Fruit fly (Drosophila melanogaster) whole organism, embryonic: Measurements from ENCODE around the gene fd96Ca.
A peak's percentile ranks its signal among the peaks of the same experiment; 100 is the strongest.

Source experiments
- BEAF-32 ChIP-seq: fragments of 200-800 bp; sonication (Bioruptor generic); optimal IDR thresholded peaks from 3 replicates; lab custom pipeline; 2017; ENCODE audit warnings: missing biosample characterization, missing genetic modification characterization, mild to moderate bottlenecking, moderate library complexity, missing genetic modification reagents
- CG14860 ChIP-seq: fragments of 200-800 bp; sonication (Bioruptor generic); IDR thresholded peaks from 3 replicates; pipeline ENCODE4 v1.3.6; 2022; ENCODE audit warnings: missing biosample characterization, missing genetic modification characterization; ENCODE audit not compliant: partially characterized antibody
- CG15514 ChIP-seq: fragments of 200-800 bp; sonication (Bioruptor generic); optimal IDR thresholded peaks from 3 replicates; lab custom pipeline; 2017; ENCODE audit warnings: missing biosample characterization, missing genetic modification characterization, mild to moderate bottlenecking, moderate library complexity, missing genetic modification reagents
- CG16779 ChIP-seq: fragments of 200-800 bp; sonication (Bioruptor generic); IDR thresholded peaks from 2 replicates; pipeline ENCODE4 v1.3.6; 2022; ENCODE audit warnings: missing biosample characterization, missing genetic modification characterization
- CG16813 ChIP-seq: fragments of 200-800 bp; sonication (Bioruptor generic); IDR thresholded peaks from 3 replicates; pipeline ENCODE4 v1.3.6; 2022; ENCODE audit warnings: missing biosample characterization, missing genetic modification characterization; ENCODE audit not compliant: partially characterized antibody
- CG17829 ChIP-seq: fragments of 200-800 bp; optimal IDR thresholded peaks from 2 replicates; lab custom pipeline; 2019; ENCODE audit warnings: missing biosample characterization, mild to moderate bottlenecking, missing genetic modification characterization, moderate library complexity
- CG18262 ChIP-seq: fragments of 200-800 bp; optimal IDR thresholded peaks from 3 replicates; lab custom pipeline; 2019; ENCODE audit warnings: missing biosample characterization, mild to moderate bottlenecking, missing genetic modification characterization, moderate library complexity
- CG18619 ChIP-seq: fragments of 200-800 bp; sonication (Bioruptor generic); optimal IDR thresholded peaks from 3 replicates; lab custom pipeline; 2017; ENCODE audit warnings: missing biosample characterization, mild to moderate bottlenecking, missing genetic modification characterization
- CG2202 ChIP-seq: fragments of 200-800 bp; sonication (Bioruptor generic); optimal IDR thresholded peaks from 2 replicates; lab custom pipeline; 2018; ENCODE audit warnings: missing biosample characterization, mild to moderate bottlenecking, missing genetic modification characterization
- CG31224 ChIP-seq: fragments of 200-800 bp; sonication (Bioruptor generic); IDR thresholded peaks from 2 replicates; pipeline ENCODE4 v1.3.6; 2022; ENCODE audit warnings: missing biosample characterization, missing genetic modification characterization
- CG3163 ChIP-seq: fragments of 200-800 bp; sonication (Bioruptor generic); optimal IDR thresholded peaks from 3 replicates; lab custom pipeline; 2016; ENCODE audit warnings: missing biosample characterization, missing genetic modification characterization
- CG33557 ChIP-seq: fragments of 200-800 bp; sonication (Bioruptor generic); optimal IDR thresholded peaks from 2 replicates; lab custom pipeline; 2019; ENCODE audit warnings: missing biosample characterization, mild to moderate bottlenecking, missing genetic modification characterization, moderate library complexity
- CG4424 ChIP-seq: fragments of 200-800 bp; sonication (Bioruptor generic); optimal IDR thresholded peaks from 3 replicates; lab custom pipeline; 2016; ENCODE audit warnings: missing biosample characterization, missing genetic modification characterization
- CG4617 ChIP-seq: fragments of 200-800 bp; sonication (Bioruptor generic); optimal IDR thresholded peaks from 3 replicates; lab custom pipeline; 2016; ENCODE audit warnings: missing biosample characterization, missing genetic modification characterization, borderline replicate concordance
- CG5180 ChIP-seq: fragments of 200-800 bp; sonication (Bioruptor generic); optimal IDR thresholded peaks from 3 replicates; lab custom pipeline; 2017; ENCODE audit warnings: missing biosample characterization, missing genetic modification characterization, mild to moderate bottlenecking, moderate library complexity, missing genetic modification reagents
- CG6854 ChIP-seq: fragments of 200-800 bp; sonication (Bioruptor generic); optimal IDR thresholded peaks from 3 replicates; lab custom pipeline; 2017; ENCODE audit warnings: missing biosample characterization, mild to moderate bottlenecking, missing genetic modification characterization
- CG7271 ChIP-seq: fragments of 200-800 bp; sonication (Bioruptor generic); optimal IDR thresholded peaks from 2 replicates; lab custom pipeline; 2018; ENCODE audit warnings: missing biosample characterization, mild to moderate bottlenecking, missing genetic modification characterization, moderate library complexity
- CG7963 ChIP-seq: fragments of 200-800 bp; sonication (Bioruptor generic); IDR thresholded peaks from 3 replicates; pipeline ENCODE4 v1.3.6; 2022; ENCODE audit warnings: missing biosample characterization, missing genetic modification characterization; ENCODE audit not compliant: partially characterized antibody
- CG8765 ChIP-seq: fragments of 200-800 bp; sonication (Bioruptor generic); IDR thresholded peaks from 2 replicates; pipeline ENCODE4 v1.3.6; 2022; ENCODE audit warnings: missing biosample characterization, missing genetic modification characterization
- CG9817 ChIP-seq: fragments of 200-800 bp; sonication (Bioruptor generic); optimal IDR thresholded peaks from 2 replicates; lab custom pipeline; 2018; ENCODE audit warnings: missing biosample characterization, mild to moderate bottlenecking, missing genetic modification characterization, moderate library complexity
- ERR ChIP-seq: fragments of 200-800 bp; sonication (Bioruptor generic); optimal IDR thresholded peaks from 2 replicates; lab custom pipeline; 2016; ENCODE audit warnings: missing biosample characterization, missing genetic modification characterization
- Fer3 ChIP-seq: fragments of 200-800 bp; sonication (Bioruptor generic); optimal IDR thresholded peaks from 2 replicates; lab custom pipeline; 2018; ENCODE audit warnings: missing biosample characterization, mild to moderate bottlenecking, missing genetic modification characterization, moderate library complexity
- HLH4C ChIP-seq: fragments of 200-800 bp; sonication (Bioruptor generic); IDR thresholded peaks from 3 replicates; pipeline ENCODE4 v1.3.6; 2022; ENCODE audit warnings: missing biosample characterization, missing genetic modification characterization; ENCODE audit not compliant: partially characterized antibody
- Hr39 ChIP-seq: fragments of >200 bp; optimal IDR thresholded peaks from 2 replicates; lab custom pipeline; 2017
- Jarid2 ChIP-seq: fragments of 200-800 bp; sonication (Bioruptor generic); optimal IDR thresholded peaks from 3 replicates; lab custom pipeline; 2017; ENCODE audit warnings: mild to moderate bottlenecking, missing biosample characterization, missing genetic modification reagents, missing genetic modification characterization
- Lhr ChIP-seq: fragments of 200-800 bp; sonication (Bioruptor generic); optimal IDR thresholded peaks from 3 replicates; lab custom pipeline; 2017; ENCODE audit warnings: mild to moderate bottlenecking, missing biosample characterization, missing genetic modification reagents, missing genetic modification characterization
- Mad ChIP-seq: fragments of 200-800 bp; sonication (Bioruptor generic); optimal IDR thresholded peaks from 2 replicates; lab custom pipeline; 2016; ENCODE audit warnings: missing biosample characterization, missing genetic modification characterization
- Optix ChIP-seq: fragments of 200-800 bp; sonication (Bioruptor generic); IDR thresholded peaks from 3 replicates; pipeline ENCODE4 v1.3.6; 2022; ENCODE audit warnings: missing biosample characterization, missing genetic modification characterization
- Usf ChIP-seq: fragments of 200-800 bp; sonication (Bioruptor generic); optimal IDR thresholded peaks from 2 replicates; lab custom pipeline; 2017; ENCODE audit warnings: missing genotype, missing biosample characterization, missing genetic modification characterization
- Vsx1 ChIP-seq: fragments of 200-800 bp; sonication (Bioruptor generic); optimal IDR thresholded peaks from 2 replicates; lab custom pipeline; 2017; ENCODE audit warnings: missing biosample characterization, mild to moderate bottlenecking, missing genetic modification characterization, missing genetic modification reagents
- abd-A ChIP-seq: fragments of 200-800 bp; sonication (Bioruptor generic); optimal IDR thresholded peaks from 3 replicates; lab custom pipeline; 2019; ENCODE audit warnings: missing biosample characterization, mild to moderate bottlenecking, missing genetic modification characterization, moderate library complexity
- ap ChIP-seq: fragments of 200-800 bp; sonication (Bioruptor generic); IDR thresholded peaks from 2 replicates; pipeline ENCODE4 v1.3.6; 2022; ENCODE audit warnings: missing biosample characterization, missing genetic modification characterization
- br ChIP-seq: fragments of >200 bp; optimal IDR thresholded peaks from 2 replicates; lab custom pipeline; 2017
- bsh ChIP-seq, 2 experiments: fragments of 200-800 bp; sonication (Bioruptor generic); optimal IDR thresholded peaks; 2 replicates each; lab custom pipeline; 2017 to 2018; ENCODE audit warnings: mild to moderate bottlenecking in 2 of 2, missing biosample characterization in 2 of 2, missing genetic modification characterization in 2 of 2, moderate library complexity in 1 of 2
- ems ChIP-seq: fragments of 200-800 bp; sonication (Bioruptor generic); optimal IDR thresholded peaks from 3 replicates; lab custom pipeline; 2016; ENCODE audit warnings: missing biosample characterization, missing genetic modification characterization
- eve ChIP-seq, 2 experiments: fragments of >200 bp; optimal IDR thresholded peaks; 2 replicates each; lab custom pipeline; 2017; ENCODE audit warnings: missing biosample characterization in 2 of 2, missing genetic modification characterization in 2 of 2
- eyg ChIP-seq: fragments of 200-800 bp; sonication (Bioruptor generic); optimal IDR thresholded peaks from 3 replicates; lab custom pipeline; 2016; ENCODE audit warnings: missing biosample characterization, missing genetic modification characterization
- fd64A ChIP-seq: fragments of 200-800 bp; sonication (Bioruptor generic); optimal IDR thresholded peaks from 3 replicates; lab custom pipeline; 2018; ENCODE audit warnings: missing biosample characterization, mild to moderate bottlenecking, missing genetic modification characterization
- knrl ChIP-seq: fragments of 200-800 bp; sonication (Bioruptor generic); IDR thresholded peaks from 3 replicates; pipeline ENCODE4 v1.3.6; 2022; ENCODE audit warnings: missing biosample characterization, missing genetic modification characterization; ENCODE audit not compliant: partially characterized antibody
- lilli ChIP-seq: fragments of 200-800 bp; sonication (Bioruptor generic); optimal IDR thresholded peaks from 3 replicates; lab custom pipeline; 2016; ENCODE audit warnings: missing biosample characterization, missing genetic modification characterization
- lov ChIP-seq, 2 experiments: fragments of 200-800 bp in 1 of 2; fragments of >200 bp in 1 of 2; sonication (Bioruptor generic) in 1 of 2; IDR thresholded peaks in 1 of 2; optimal IDR thresholded peaks in 1 of 2; 2 replicates in 1 of 2; 3 replicates in 1 of 2; pipeline versions ENCODE4 v1.3.6 to Lab custom; 2017 to 2022; ENCODE audit warnings: missing biosample characterization in 1 of 2, missing genetic modification characterization in 1 of 2
- onecut ChIP-seq: fragments of 200-800 bp; sonication (Bioruptor generic); IDR thresholded peaks from 2 replicates; pipeline ENCODE4 v1.3.6; 2022; ENCODE audit warnings: missing biosample characterization, missing genetic modification characterization
- otp ChIP-seq: fragments of 200-800 bp; sonication (Bioruptor generic); IDR thresholded peaks from 3 replicates; pipeline ENCODE4, ENCODE4 v1.3.6; 2022; ENCODE audit warnings: missing biosample characterization, missing genetic modification characterization
- pan ChIP-seq, 4 experiments: fragments of >200 bp in 3 of 4; fragments of 200-800 bp in 1 of 4; sonication (Bioruptor generic) in 1 of 4; optimal IDR thresholded peaks in 3 of 4; IDR thresholded peaks in 1 of 4; 2 replicates each; pipeline versions ENCODE4 v1.3.6 to Lab custom; 2017 to 2022; ENCODE audit warnings: missing biosample characterization in 2 of 4, missing genetic modification characterization in 2 of 4, mixed read lengths in 1 of 4
- phol ChIP-seq: fragments of 200-800 bp; sonication (Bioruptor generic); optimal IDR thresholded peaks from 3 replicates; lab custom pipeline; 2018; ENCODE audit warnings: missing biosample characterization, mild to moderate bottlenecking, missing genetic modification characterization, moderate library complexity
- row ChIP-seq: fragments of 200-800 bp; sonication (Bioruptor generic); IDR thresholded peaks from 3 replicates; pipeline ENCODE4 v1.3.6; 2022; ENCODE audit warnings: missing biosample characterization, missing genetic modification characterization
- tin ChIP-seq: fragments of 200-800 bp; sonication (Bioruptor generic); optimal IDR thresholded peaks from 3 replicates; lab custom pipeline; 2016; ENCODE audit warnings: missing biosample characterization, missing genetic modification characterization
- vfl ChIP-seq: fragments of 200-800 bp; sonication (Bioruptor generic); optimal IDR thresholded peaks from 2 replicates; lab custom pipeline; 2016; ENCODE audit warnings: missing biosample characterization, missing genetic modification characterization
- vnd ChIP-seq: fragments of 200-800 bp; sonication (Bioruptor generic); IDR thresholded peaks from 3 replicates; pipeline ENCODE4 v1.3.6; 2022; ENCODE audit warnings: missing biosample characterization, missing genetic modification characterization; ENCODE audit not compliant: partially characterized antibody

The fd96Ca gene

DNA sequence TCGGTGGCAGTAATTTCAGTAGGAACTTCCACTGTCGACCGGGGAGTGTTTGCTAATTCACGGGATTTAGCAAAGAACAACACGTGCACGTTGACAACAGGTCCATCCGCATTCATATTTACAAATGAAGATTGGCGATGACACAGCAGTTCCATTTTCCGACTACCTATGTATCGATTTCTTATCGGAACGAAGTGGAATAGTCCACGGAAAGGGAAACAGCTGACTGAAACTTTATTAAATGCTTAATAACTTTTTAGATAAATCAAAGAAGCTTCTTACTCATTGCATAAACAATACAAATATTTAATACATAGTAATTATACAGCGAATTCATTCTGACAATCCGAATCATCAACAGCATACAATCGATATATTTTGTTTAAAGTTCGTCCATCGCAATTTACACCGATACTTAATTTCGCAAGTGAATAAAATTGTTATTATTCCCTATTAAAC is 44.8 kb downstream of the fd96Ca start, which contains the start of the genes Mocs2A, Mocs2B and Clbn (continued):
- TF ChIP-seq lilli (no peak), vnd (GFP tag; lab: Robert Waterston, UW) (peak; percentile 79), bsh (GFP tag; optimal IDR thresholded peaks at IDR 0.05; lab: Kevin White, UChicago) (no peak), abd-A (tag; lab: Kevin White, UChicago) (no peak), CG7271 (no peak), Hr39 (no peak), fd64A (GFP tag; lab: Kevin White, UChicago) (no peak), HLH4C (GFP tag; lab: Robert Waterston, UW) (peak; percentile 77), CG14860 (GFP tag; lab: Robert Waterston, UW) (peak; percentile 75), ap (GFP tag; lab: Robert Waterston, UW) (no peak), CG31224 (GFP tag; lab: Robert Waterston, UW) (no peak), eve (GFP tag; optimal IDR thresholded peaks at IDR 0.05; lab: Kevin White, UChicago) (no peak), phol (peak; percentile 9), Jarid2 (GFP tag; lab: Kevin White, UChicago) (peak; percentile 47), onecut (GFP tag; lab: Robert Waterston, UW) (no peak), lov (optimal IDR thresholded peaks at IDR 0.05; lab: Kevin White, UChicago) (no peak), lov (GFP tag; IDR thresholded peaks at IDR 0.05; lab: Robert Waterston, UW) (no peak), CG6854 (no peak), CG16813 (peak; percentile 82), br (no peak), CG5180 (no peak), CG4424 (GFP tag; lab: Kevin White, UChicago) (no peak), vfl (GFP tag; lab: Kevin White, UChicago) (no peak), Vsx1 (no peak), CG18619 (GFP tag; lab: Kevin White, UChicago) (no peak), CG17829 (peak; percentile 12), Mad (GFP tag; lab: Kevin White, UChicago) (no peak), CG3163 (GFP tag; lab: Kevin White, UChicago) (no peak), otp (GFP tag; lab: Robert Waterston, UW) (no peak), CG7963 (GFP tag; lab: Robert Waterston, UW) (peak; percentile 57; the same call in 1 of the 3 replicates), BEAF-32 (peak; percentile 75), CG16779 (no peak), CG2202 (tag; lab: Kevin White, UChicago) (no peak), pan (optimal IDR thresholded peaks at IDR 0.05; lab: Kevin White, UChicago) (no peak), pan (GFP tag; optimal IDR thresholded peaks at IDR 0.05 in 1 of 2, IDR thresholded peaks at IDR 0.05 in 1 of 2) (no peak), CG15514 (GFP tag; lab: Kevin White, UChicago) (peak; percentile 39), CG9817 (tag; lab: Kevin White, UChicago) (no peak), row (GFP tag; lab: Robert Waterston, UW) (peak; percentile 64), CG33557 (GFP tag; lab: Kevin White, UChicago) (no peak), Lhr (GFP tag; lab: Kevin White, UChicago) (no peak), CG8765 (GFP tag; lab: Robert Waterston, UW) (no peak), ems (no peak), Fer3 (tag; lab: Kevin White, UChicago) (no peak), CG18262 (tag; lab: Kevin White, UChicago) (no peak), eyg (GFP tag; lab: Kevin White, UChicago) (no peak), ERR (GFP tag; lab: Kevin White, UChicago) (no peak), tin (no peak), CG4617 (peak; percentile 30), Optix (no peak), knrl (GFP tag; lab: Robert Waterston, UW) (peak; percentile 81), Usf (GFP tag; lab: Kevin White, UChicago) (no peak)
